Worm (Caenorhabditis elegans) whole organism, L1 larva: ENCODE results near the gene C30G12.6.
A peak's percentile ranks its signal among the peaks of the same experiment; 100 is the strongest.

Source experiments
- C04F5.9 ChIP-seq: sonication (generic microtip); optimal IDR thresholded peaks from 2 replicates; lab custom pipeline; 2016; ENCODE audit warnings: missing genetic modification characterization, missing compliant biosample characterization
- C16A3.4 ChIP-seq: fragments of 150-350 bp; optimal IDR thresholded peaks from 2 replicates; lab custom pipeline; 2014; ENCODE audit warnings: missing biosample characterization, missing genetic modification characterization
- C34B4.2 ChIP-seq: sonication (generic microtip); optimal IDR thresholded peaks from 2 replicates; lab custom pipeline; 2017; ENCODE audit warnings: mild to moderate bottlenecking, missing genetic modification characterization, missing compliant biosample characterization
- Y116A8C.19 ChIP-seq: sonication (generic microtip); optimal IDR thresholded peaks from 2 replicates; lab custom pipeline; 2016; ENCODE audit warnings: missing compliant biosample characterization, missing genetic modification characterization, borderline replicate concordance
- aha-1 ChIP-seq: fragments of 150-350 bp; optimal IDR thresholded peaks from 2 replicates; lab custom pipeline; 2014; ENCODE audit warnings: missing biosample characterization, missing genetic modification characterization
- alr-1 ChIP-seq: fragments of 200-800 bp; sonication (Bioruptor generic); optimal IDR thresholded peaks from 2 replicates; lab custom pipeline; 2018; ENCODE audit warnings: borderline replicate concordance, mild to moderate bottlenecking, missing genetic modification characterization, missing compliant biosample characterization
- ama-1 ChIP-seq: fragments of 150-350 bp; optimal IDR thresholded peaks from 2 replicates; lab custom pipeline; 2014
- blmp-1 ChIP-seq: fragments of 150-350 bp; optimal IDR thresholded peaks from 2 replicates; lab custom pipeline; 2014; ENCODE audit warnings: missing biosample characterization, missing genetic modification characterization
- ceh-63 ChIP-seq: fragments of 200-800 bp; sonication (Bioruptor generic); optimal IDR thresholded peaks from 2 replicates; lab custom pipeline; 2018; ENCODE audit warnings: mild to moderate bottlenecking, missing genetic modification characterization, missing compliant biosample characterization
- ceh-8 ChIP-seq: fragments of 200-800 bp; sonication (Bioruptor generic); optimal IDR thresholded peaks from 2 replicates; lab custom pipeline; 2018; ENCODE audit warnings: mild to moderate bottlenecking, missing genetic modification characterization, moderate library complexity, missing compliant biosample characterization
- dsc-1 ChIP-seq: sonication (generic microtip); optimal IDR thresholded peaks from 2 replicates; lab custom pipeline; 2016; ENCODE audit warnings: mild to moderate bottlenecking, missing genetic modification characterization, missing compliant biosample characterization
- efl-1 ChIP-seq, 4 experiments: fragments of 150-350 bp; optimal IDR thresholded peaks in 3 of 4; peaks in 1 of 4; 1 replicate in 1 of 4; 2 replicates in 3 of 4; lab custom pipeline; 2014; ENCODE audit warnings: missing biosample characterization in 2 of 4, missing genetic modification characterization in 2 of 4, missing genetic modification reagents in 2 of 4
- elt-2 ChIP-seq: sonication (generic microtip); optimal IDR thresholded peaks from 2 replicates; lab custom pipeline; 2016; ENCODE audit warnings: missing genetic modification characterization, mild to moderate bottlenecking, inconsistent platforms, missing compliant biosample characterization, missing genetic modification reagents
- elt-3 ChIP-seq, 6 experiments: fragments of 150-350 bp in 1 of 6; sonication (generic microtip); optimal IDR thresholded peaks; 2 replicates each; lab custom pipeline; 2017 to 2018; ENCODE audit warnings: missing biosample characterization in 6 of 6, missing genetic modification characterization in 6 of 6, inconsistent platforms in 1 of 6
- ets-5 ChIP-seq: fragments of 200-800 bp; sonication (Bioruptor generic); IDR thresholded peaks from 2 replicates; pipeline ENCODE4 v1.3.6; 2022; ENCODE audit warnings: missing genetic modification characterization, missing compliant biosample characterization
- fos-1 ChIP-seq: fragments of 150-350 bp; optimal IDR thresholded peaks from 2 replicates; lab custom pipeline; 2014; ENCODE audit warnings: missing biosample characterization, missing genetic modification characterization
- grh-1 ChIP-seq: fragments of 200-800 bp; sonication (Bioruptor generic); IDR thresholded peaks from 2 replicates; pipeline ENCODE4 v1.3.6; 2022; ENCODE audit warnings: missing genetic modification reagents, missing genetic modification characterization, missing compliant biosample characterization
- hlh-17 ChIP-seq: fragments of 200-800 bp; sonication (Bioruptor generic); optimal IDR thresholded peaks from 2 replicates; lab custom pipeline; 2018; ENCODE audit warnings: missing genetic modification characterization, mild to moderate bottlenecking, missing compliant biosample characterization, moderate library complexity, borderline replicate concordance
- hpl-2 ChIP-seq: fragments of 150-350 bp; optimal IDR thresholded peaks from 2 replicates; lab custom pipeline; 2014; ENCODE audit warnings: missing biosample characterization, missing genetic modification reagents, missing genetic modification characterization
- irx-1 ChIP-seq: sonication (generic microtip); optimal IDR thresholded peaks from 2 replicates; lab custom pipeline; 2016; ENCODE audit warnings: missing genetic modification characterization, missing compliant biosample characterization
- isw-1 ChIP-seq: fragments of 200-800 bp; sonication (Bioruptor generic); IDR thresholded peaks from 2 replicates; pipeline ENCODE4 v1.3.6; 2022; ENCODE audit warnings: missing genetic modification characterization, missing compliant biosample characterization
- jun-1 ChIP-seq: fragments of 150-350 bp; optimal IDR thresholded peaks from 2 replicates; lab custom pipeline; 2014; ENCODE audit warnings: missing biosample characterization, missing genetic modification reagents, missing genetic modification characterization
- lin-13 ChIP-seq: fragments of 150-350 bp; optimal IDR thresholded peaks from 2 replicates; lab custom pipeline; 2014; ENCODE audit warnings: missing biosample characterization, missing genetic modification reagents, missing genetic modification characterization
- lin-14 ChIP-seq: fragments of 200-800 bp; sonication (Bioruptor generic); optimal IDR thresholded peaks from 2 replicates; lab custom pipeline; 2018; ENCODE audit warnings: mild to moderate bottlenecking, missing genetic modification characterization, moderate library complexity, missing compliant biosample characterization
- lin-35 ChIP-seq, 2 experiments: fragments of 150-350 bp; optimal IDR thresholded peaks; 2 replicates each; lab custom pipeline; 2014; ENCODE audit warnings: missing biosample characterization in 2 of 2, missing genetic modification characterization in 2 of 2, missing genetic modification reagents in 2 of 2
- lin-39 ChIP-seq: fragments of 150-350 bp; optimal IDR thresholded peaks from 2 replicates; lab custom pipeline; 2014; ENCODE audit warnings: missing biosample characterization, missing genetic modification reagents, missing genetic modification characterization
- lir-3 ChIP-seq: sonication (generic microtip); optimal IDR thresholded peaks from 2 replicates; lab custom pipeline; 2016; ENCODE audit warnings: mild to moderate bottlenecking, missing genetic modification characterization, moderate library complexity, missing compliant biosample characterization; ENCODE audit not compliant: poor library complexity
- lsy-2 ChIP-seq, 2 experiments: fragments of 150-350 bp; optimal IDR thresholded peaks; 2 replicates each; lab custom pipeline; 2014; ENCODE audit warnings: missing biosample characterization in 2 of 2, missing genetic modification characterization in 2 of 2
- mab-9 ChIP-seq: fragments of 200-800 bp; sonication (Bioruptor generic); IDR thresholded peaks from 2 replicates; pipeline ENCODE4 v1.3.6; 2022; ENCODE audit warnings: missing genetic modification reagents, missing genetic modification characterization, missing compliant biosample characterization
- mdl-1 ChIP-seq, 2 experiments: fragments of 150-350 bp; optimal IDR thresholded peaks; 2 replicates each; lab custom pipeline; 2014 to 2017; ENCODE audit warnings: missing biosample characterization in 2 of 2, missing genetic modification characterization in 2 of 2, inconsistent platforms in 1 of 2
- mep-1 ChIP-seq: fragments of 150-350 bp; optimal IDR thresholded peaks from 2 replicates; lab custom pipeline; 2014; ENCODE audit warnings: missing biosample characterization, missing genetic modification characterization
- nhr-11 ChIP-seq: fragments of 150-350 bp; optimal IDR thresholded peaks from 2 replicates; lab custom pipeline; 2014; ENCODE audit warnings: missing biosample characterization, missing genetic modification characterization
- nhr-12 ChIP-seq: sonication (generic microtip); optimal IDR thresholded peaks from 2 replicates; lab custom pipeline; 2017; ENCODE audit warnings: missing biosample characterization, missing genetic modification characterization
- nhr-19 ChIP-seq: fragments of 200-800 bp; sonication (Bioruptor generic); conservative IDR thresholded peaks from 2 replicates; pipeline ENCODE4 v1.3.6; 2022; ENCODE audit warnings: missing genetic modification characterization, missing compliant biosample characterization
- nhr-20 ChIP-seq: sonication (generic microtip); optimal IDR thresholded peaks from 2 replicates; lab custom pipeline; 2016; ENCODE audit warnings: mild to moderate bottlenecking, missing genetic modification characterization, missing compliant biosample characterization
- nhr-28 ChIP-seq: fragments of 150-350 bp; optimal IDR thresholded peaks from 2 replicates; lab custom pipeline; 2014; ENCODE audit warnings: missing biosample characterization, missing genetic modification characterization
- nhr-71 ChIP-seq: sonication (generic microtip); optimal IDR thresholded peaks from 2 replicates; lab custom pipeline; 2016; ENCODE audit warnings: mild to moderate bottlenecking, missing genetic modification characterization, moderate library complexity, missing compliant biosample characterization
- nhr-77 ChIP-seq: fragments of 150-350 bp; optimal IDR thresholded peaks from 2 replicates; lab custom pipeline; 2014; ENCODE audit warnings: missing biosample characterization, missing genetic modification characterization
- nhr-84 ChIP-seq: sonication (generic microtip); optimal IDR thresholded peaks from 2 replicates; lab custom pipeline; 2017; ENCODE audit warnings: missing biosample characterization, missing genetic modification characterization
- nhr-85 ChIP-seq: sonication (generic microtip); peaks from one replicate; lab custom pipeline; 2016; ENCODE audit warnings: missing genetic modification characterization, inconsistent platforms, missing compliant biosample characterization
- nhr-90 ChIP-seq: sonication (generic microtip); optimal IDR thresholded peaks from 2 replicates; lab custom pipeline; 2016; ENCODE audit warnings: mild to moderate bottlenecking, missing genetic modification characterization, missing compliant biosample characterization; ENCODE audit not compliant: poor library complexity
- skn-1 ChIP-seq: fragments of 150-350 bp; optimal IDR thresholded peaks from 2 replicates; lab custom pipeline; 2014; ENCODE audit warnings: missing biosample characterization, missing genetic modification characterization
- snpc-4 ChIP-seq: fragments of 150-350 bp; optimal IDR thresholded peaks from 2 replicates; lab custom pipeline; 2014; ENCODE audit warnings: missing biosample characterization, missing genetic modification characterization
- sox-4 ChIP-seq: sonication (generic microtip); optimal IDR thresholded peaks from 2 replicates; lab custom pipeline; 2016; ENCODE audit warnings: missing genetic modification characterization, missing compliant biosample characterization
- sptf-1 ChIP-seq: fragments of 150-350 bp; optimal IDR thresholded peaks from 2 replicates; lab custom pipeline; 2014; ENCODE audit warnings: missing biosample characterization, missing genetic modification characterization
- swsn-7 ChIP-seq: sonication (generic microtip); optimal IDR thresholded peaks from 2 replicates; lab custom pipeline; 2016; ENCODE audit warnings: missing genetic modification characterization, missing compliant biosample characterization
- tbx-2 ChIP-seq: sonication (generic microtip); optimal IDR thresholded peaks from 2 replicates; lab custom pipeline; 2016; ENCODE audit warnings: missing genetic modification characterization, missing compliant biosample characterization
- unc-130 ChIP-seq: fragments of 150-350 bp; optimal IDR thresholded peaks from 2 replicates; lab custom pipeline; 2017; ENCODE audit warnings: missing biosample characterization, missing genetic modification characterization, inconsistent platforms
- unc-62 ChIP-seq: fragments of 150-350 bp; optimal IDR thresholded peaks from 2 replicates; lab custom pipeline; 2014; ENCODE audit warnings: missing biosample characterization, missing genetic modification reagents, missing genetic modification characterization
- unc-98 ChIP-seq: fragments of 200-800 bp; sonication (Bioruptor generic); IDR thresholded peaks from 2 replicates; pipeline ENCODE4 v1.3.6; 2022; ENCODE audit warnings: missing genetic modification characterization, missing compliant biosample characterization
- xbp-1 ChIP-seq: sonication (generic microtip); optimal IDR thresholded peaks from 2 replicates; lab custom pipeline; 2016; ENCODE audit warnings: missing genetic modification characterization, missing compliant biosample characterization
- zag-1 ChIP-seq: fragments of 150-350 bp; optimal IDR thresholded peaks from 2 replicates; lab custom pipeline; 2014; ENCODE audit warnings: missing biosample characterization, missing genetic modification characterization
- ztf-4 ChIP-seq: fragments of 150-350 bp; optimal IDR thresholded peaks from 2 replicates; lab custom pipeline; 2014; ENCODE audit warnings: missing biosample characterization, missing genetic modification characterization

C30G12.6 gene

DNA sequence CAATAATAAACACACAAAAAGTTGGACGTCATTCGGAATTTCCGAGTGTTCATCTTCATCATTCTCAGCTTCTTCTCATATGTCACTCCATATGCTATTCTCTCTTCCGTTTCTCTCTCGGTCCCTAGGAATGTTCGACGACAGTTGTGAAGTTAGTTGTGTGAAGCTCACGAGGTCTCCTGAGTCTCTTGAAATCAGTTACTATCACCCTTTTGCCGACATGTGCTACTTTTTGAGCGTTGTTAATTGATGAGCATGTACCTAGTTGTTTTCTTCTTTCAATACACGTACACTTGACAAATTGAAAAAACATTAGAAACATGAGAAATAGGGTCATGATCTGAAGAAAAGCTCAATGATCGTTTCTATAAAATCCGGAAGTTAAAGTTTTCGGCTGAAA lies 27.5 kb upstream of the C30G12.6 start (continued):
- no peak for TF ChIP-seq nhr-12 (tag; lab: Kevin White, UChicago)
- TF ChIP-seq fos-1 (tag; lab: Kevin White, UChicago) = no peak
- no peak for TF ChIP-seq lin-13 (GFP tag; lab: Kevin White, UChicago)
- TF ChIP-seq isw-1 (GFP tag; lab: Robert Waterston, UW) = no peak
- peak; percentile 81 for TF ChIP-seq nhr-19 (GFP tag; lab: Robert Waterston, UW)
- no peak for TF ChIP-seq elt-3 (tag; optimal IDR thresholded peaks at IDR 0.05; lab: Kevin White, UChicago)
- peak; percentile 82 for TF ChIP-seq lin-39
- TF ChIP-seq mdl-1 (tag; optimal IDR thresholded peaks at IDR 0.05; lab: Kevin White, UChicago) = peak in 1 of 2 experiments; percentile 58
- TF ChIP-seq C34B4.2 (tag; lab: Kevin White, UChicago) = no peak
- TF ChIP-seq hpl-2 = no peak
- no peak for TF ChIP-seq hlh-17
- no peak for TF ChIP-seq sox-4
- no peak for TF ChIP-seq ceh-8
- TF ChIP-seq unc-98 = no peak
- peak; percentile 36 for TF ChIP-seq C16A3.4 (tag; lab: Kevin White, UChicago)
- TF ChIP-seq skn-1 (tag; lab: Kevin White, UChicago) = no peak
- peak; percentile 16 to 41 for TF ChIP-seq efl-1 (optimal IDR thresholded peaks at IDR 0.05; lab: Kevin White, UChicago)
- TF ChIP-seq efl-1 (GFP tag; optimal IDR thresholded peaks at IDR 0.05 in 1 of 2; lab: Kevin White, UChicago) = peak; percentile 0 to 2
- no peak for TF ChIP-seq C04F5.9
- TF ChIP-seq mep-1 (tag; lab: Kevin White, UChicago) = peak; percentile 28
- TF ChIP-seq dsc-1 = no peak
- no peak for TF ChIP-seq unc-130 (tag; lab: Kevin White, UChicago)
- peak; percentile 62 for TF ChIP-seq nhr-11
- no peak for TF ChIP-seq ceh-63
- TF ChIP-seq ama-1 = no peak
- TF ChIP-seq nhr-71 = peak; percentile 93
- peak; percentile 65 for TF ChIP-seq nhr-20
- TF ChIP-seq nhr-28 (tag; lab: Kevin White, UChicago) = no peak
- no peak for TF ChIP-seq Y116A8C.19 (tag; lab: Kevin White, UChicago)
- peak; percentile 14 for TF ChIP-seq nhr-85 (tag; lab: Kevin White, UChicago)
- TF ChIP-seq alr-1 (tag; lab: Kevin White, UChicago) = no peak
- no peak for TF ChIP-seq grh-1 (GFP tag; lab: Robert Waterston, UW)
- peak; percentile 58 for TF ChIP-seq lir-3
- TF ChIP-seq elt-2 (tag; lab: Kevin White, UChicago) = no peak
- TF ChIP-seq nhr-84 (tag; lab: Kevin White, UChicago) = no peak
- TF ChIP-seq unc-62 (GFP tag; lab: Kevin White, UChicago) = no peak
- peak; percentile 36 for TF ChIP-seq swsn-7 (tag; lab: Kevin White, UChicago)
- no peak for TF ChIP-seq nhr-90 (tag; lab: Kevin White, UChicago)
- TF ChIP-seq zag-1 (tag; lab: Kevin White, UChicago) = no peak
- TF ChIP-seq lin-14 (GFP tag; lab: Kevin White, UChicago) = peak; percentile 92
- no peak for TF ChIP-seq sptf-1 (tag; lab: Kevin White, UChicago)
- TF ChIP-seq aha-1 (tag; lab: Kevin White, UChicago) = no peak
- peak; percentile 33 for TF ChIP-seq xbp-1 (tag; lab: Kevin White, UChicago)
- TF ChIP-seq lsy-2 (tag; optimal IDR thresholded peaks at IDR 0.05; lab: Kevin White, UChicago) = peak; percentile 47 to 71
- TF ChIP-seq snpc-4 (tag; lab: Kevin White, UChicago) = no peak
- no peak for TF ChIP-seq mab-9
- TF ChIP-seq irx-1 (tag; lab: Kevin White, UChicago) = peak; percentile 50
- TF ChIP-seq blmp-1 = no peak
- no peak for TF ChIP-seq jun-1 (tag; lab: Kevin White, UChicago)
- peak; percentile 68 for TF ChIP-seq ztf-4 (tag; lab: Kevin White, UChicago)
- TF ChIP-seq nhr-77 = no peak
- peak in 1 of 2 experiments; percentile 2 for TF ChIP-seq lin-35 (GFP tag; optimal IDR thresholded peaks at IDR 0.05; lab: Kevin White, UChicago)
- no peak for TF ChIP-seq ets-5 (GFP tag; lab: Robert Waterston, UW)
- TF ChIP-seq tbx-2 = peak; percentile 20
- TF ChIP-seq, all 84 proteins: peak for 25
